Worm (Caenorhabditis elegans) whole organism, late embryonic: ENCODE data around the gene nspc-7.

Experiments used
- C08G9.2 ChIP-seq: sonication (generic microtip); optimal IDR thresholded peaks from 2 replicates; lab custom pipeline; 2016; ENCODE audit warnings: mild to moderate bottlenecking, missing genetic modification characterization, moderate library complexity, missing compliant biosample characterization
- F13H6.1 ChIP-seq: sonication (generic microtip); optimal IDR thresholded peaks from 2 replicates; lab custom pipeline; 2016; ENCODE audit warnings: missing genetic modification characterization, missing compliant biosample characterization
- T23F11.4 ChIP-seq: fragments of 200-800 bp; sonication (Bioruptor generic); optimal IDR thresholded peaks from 2 replicates; lab custom pipeline; 2018; ENCODE audit warnings: mild to moderate bottlenecking, missing genetic modification characterization, missing compliant biosample characterization
- Y22D7AL.16 ChIP-seq: sonication (generic microtip); optimal IDR thresholded peaks from 2 replicates; lab custom pipeline; 2016; ENCODE audit warnings: missing genetic modification characterization, missing compliant biosample characterization
- ceh-14 ChIP-seq: sonication (generic microtip); optimal IDR thresholded peaks from 2 replicates; lab custom pipeline; 2016; ENCODE audit warnings: missing genotype, missing genetic modification characterization, missing compliant biosample characterization
- ceh-18 ChIP-seq: sonication (generic microtip); optimal IDR thresholded peaks from 2 replicates; lab custom pipeline; 2016; ENCODE audit warnings: missing genetic modification characterization, missing compliant biosample characterization
- ceh-19 ChIP-seq: fragments of 200-800 bp; sonication (Bioruptor generic); optimal IDR thresholded peaks from 2 replicates; lab custom pipeline; 2018; ENCODE audit warnings: mild to moderate bottlenecking, missing genetic modification characterization, missing compliant biosample characterization
- ceh-2 ChIP-seq: sonication (generic microtip); optimal IDR thresholded peaks from 2 replicates; lab custom pipeline; 2016; ENCODE audit warnings: missing genotype, missing genetic modification characterization, missing compliant biosample characterization
- ceh-30 ChIP-seq: fragments of 150-350 bp; optimal IDR thresholded peaks from 2 replicates; lab custom pipeline; 2014; ENCODE audit warnings: missing biosample characterization, missing genetic modification characterization
- ceh-31 ChIP-seq: sonication (generic microtip); optimal IDR thresholded peaks from 2 replicates; lab custom pipeline; 2016; ENCODE audit warnings: missing genetic modification characterization, missing compliant biosample characterization
- ceh-34 ChIP-seq: sonication (generic microtip); optimal IDR thresholded peaks from 2 replicates; lab custom pipeline; 2016; ENCODE audit warnings: mild to moderate bottlenecking, missing genetic modification characterization, missing compliant biosample characterization
- ceh-6 ChIP-seq: fragments of 200-800 bp; sonication (Bioruptor generic); optimal IDR thresholded peaks from 2 replicates; lab custom pipeline; 2018; ENCODE audit warnings: mild to moderate bottlenecking, missing genetic modification characterization, missing compliant biosample characterization
- che-1 ChIP-seq: sonication (generic microtip); optimal IDR thresholded peaks from 2 replicates; lab custom pipeline; 2016; ENCODE audit warnings: mild to moderate bottlenecking, missing genetic modification characterization, missing compliant biosample characterization
- dve-1 ChIP-seq: sonication (generic microtip); optimal IDR thresholded peaks from 2 replicates; lab custom pipeline; 2017; ENCODE audit warnings: antibody characterized with exemption, mild to moderate bottlenecking, missing genetic modification characterization, missing compliant biosample characterization
- elt-2 ChIP-seq: sonication (generic microtip); optimal IDR thresholded peaks from 2 replicates; lab custom pipeline; 2016; ENCODE audit warnings: missing genetic modification reagents, missing genetic modification characterization, missing compliant biosample characterization
- ets-4 ChIP-seq: sonication (generic microtip); optimal IDR thresholded peaks from 2 replicates; lab custom pipeline; 2016; ENCODE audit warnings: missing genetic modification characterization, missing compliant biosample characterization
- fax-1 ChIP-seq: sonication (generic microtip); optimal IDR thresholded peaks from 2 replicates; lab custom pipeline; 2016; ENCODE audit warnings: missing genotype, missing genetic modification characterization, missing compliant biosample characterization
- fkh-6 ChIP-seq: sonication (generic microtip); optimal IDR thresholded peaks from 2 replicates; lab custom pipeline; 2016; ENCODE audit warnings: missing genetic modification characterization, missing compliant biosample characterization
- gmeb-2 ChIP-seq: sonication (generic microtip); optimal IDR thresholded peaks from 2 replicates; lab custom pipeline; 2016; ENCODE audit warnings: missing genetic modification characterization, inconsistent platforms, missing compliant biosample characterization
- hlh-15 ChIP-seq: sonication (generic microtip); optimal IDR thresholded peaks from 2 replicates; lab custom pipeline; 2016; ENCODE audit warnings: missing genetic modification characterization, missing compliant biosample characterization
- hlh-30 ChIP-seq: sonication (generic microtip); optimal IDR thresholded peaks from 2 replicates; lab custom pipeline; 2017; ENCODE audit warnings: antibody characterized with exemption, missing genetic modification characterization, missing compliant biosample characterization; ENCODE audit not compliant: insufficient read depth
- hlh-8 ChIP-seq: sonication (generic microtip); optimal IDR thresholded peaks from 2 replicates; lab custom pipeline; 2016; ENCODE audit warnings: missing genotype, missing genetic modification characterization, missing compliant biosample characterization
- madf-2 ChIP-seq: sonication (generic microtip); optimal IDR thresholded peaks from 2 replicates; lab custom pipeline; 2017; ENCODE audit warnings: missing genetic modification characterization, missing compliant biosample characterization
- nfya-1 ChIP-seq: sonication (generic microtip); optimal IDR thresholded peaks from 2 replicates; lab custom pipeline; 2017; ENCODE audit warnings: missing genetic modification characterization, mild to moderate bottlenecking, missing compliant biosample characterization, antibody characterized with exemption, moderate library complexity
- nhr-11 ChIP-seq: fragments of 150-350 bp; optimal IDR thresholded peaks from 2 replicates; lab custom pipeline; 2014; ENCODE audit warnings: missing biosample characterization, missing genetic modification characterization
- npax-4 ChIP-seq: sonication (generic microtip); optimal IDR thresholded peaks from 2 replicates; lab custom pipeline; 2016; ENCODE audit warnings: missing genetic modification characterization, missing compliant biosample characterization
- odd-2 ChIP-seq: sonication (generic microtip); optimal IDR thresholded peaks from 2 replicates; lab custom pipeline; 2017; ENCODE audit warnings: antibody characterized with exemption, mild to moderate bottlenecking, missing genetic modification characterization, missing compliant biosample characterization
- pag-3 ChIP-seq: sonication (generic microtip); optimal IDR thresholded peaks from 2 replicates; lab custom pipeline; 2016; ENCODE audit warnings: missing compliant biosample characterization, missing genetic modification characterization, borderline replicate concordance
- pat-9 ChIP-seq: fragments of 200-800 bp; sonication (Bioruptor generic); optimal IDR thresholded peaks from 2 replicates; lab custom pipeline; 2018; ENCODE audit warnings: mild to moderate bottlenecking, missing genetic modification characterization, moderate library complexity, missing compliant biosample characterization
- pax-1 ChIP-seq: fragments of 150-350 bp; optimal IDR thresholded peaks from 2 replicates; lab custom pipeline; 2014; ENCODE audit warnings: missing biosample characterization, missing genetic modification characterization
- pha-2 ChIP-seq: sonication (generic microtip); optimal IDR thresholded peaks from 2 replicates; lab custom pipeline; 2017; ENCODE audit warnings: mild to moderate bottlenecking, missing genetic modification characterization, missing compliant biosample characterization
- pqm-1 ChIP-seq: sonication (generic microtip); optimal IDR thresholded peaks from 2 replicates; lab custom pipeline; 2016; ENCODE audit warnings: missing genetic modification characterization, missing compliant biosample characterization
- pros-1 ChIP-seq: fragments of 150-350 bp; optimal IDR thresholded peaks from 2 replicates; lab custom pipeline; 2014; ENCODE audit warnings: missing biosample characterization, missing genetic modification reagents, missing genetic modification characterization
- ref-2 ChIP-seq: sonication (generic microtip); optimal IDR thresholded peaks from 2 replicates; lab custom pipeline; 2016; ENCODE audit warnings: missing genetic modification characterization, missing compliant biosample characterization
- rnt-1 ChIP-seq: sonication (generic microtip); optimal IDR thresholded peaks from 2 replicates; lab custom pipeline; 2016; ENCODE audit warnings: missing genetic modification characterization, missing compliant biosample characterization
- sox-2 ChIP-seq: fragments of 200-800 bp; sonication (Bioruptor generic); IDR thresholded peaks from 2 replicates; pipeline ENCODE4 v1.3.6; 2022; ENCODE audit warnings: missing genetic modification reagents, missing genetic modification characterization, missing compliant biosample characterization
- sox-4 ChIP-seq: sonication (generic microtip); optimal IDR thresholded peaks from 2 replicates; lab custom pipeline; 2017; ENCODE audit warnings: mild to moderate bottlenecking, missing genetic modification characterization, inconsistent platforms, missing compliant biosample characterization
- syd-9 ChIP-seq: sonication (generic microtip); optimal IDR thresholded peaks from 2 replicates; lab custom pipeline; 2016; ENCODE audit warnings: mild to moderate bottlenecking, missing genetic modification characterization, moderate library complexity, missing compliant biosample characterization
- tbx-2 ChIP-seq: sonication (generic microtip); optimal IDR thresholded peaks from 2 replicates; lab custom pipeline; 2016; ENCODE audit warnings: missing genetic modification characterization, missing compliant biosample characterization
- unc-42 ChIP-seq: sonication (generic microtip); optimal IDR thresholded peaks from 2 replicates; lab custom pipeline; 2016; ENCODE audit warnings: missing genotype, missing genetic modification characterization, missing compliant biosample characterization
- unc-55 ChIP-seq: sonication (generic microtip); optimal IDR thresholded peaks from 2 replicates; lab custom pipeline; 2017; ENCODE audit warnings: missing biosample characterization, missing genetic modification reagents, missing genetic modification characterization
- unc-86 ChIP-seq: sonication (generic microtip); optimal IDR thresholded peaks from 2 replicates; lab custom pipeline; 2016; ENCODE audit warnings: missing genetic modification characterization, missing compliant biosample characterization

nspc-7 gene

DNA sequence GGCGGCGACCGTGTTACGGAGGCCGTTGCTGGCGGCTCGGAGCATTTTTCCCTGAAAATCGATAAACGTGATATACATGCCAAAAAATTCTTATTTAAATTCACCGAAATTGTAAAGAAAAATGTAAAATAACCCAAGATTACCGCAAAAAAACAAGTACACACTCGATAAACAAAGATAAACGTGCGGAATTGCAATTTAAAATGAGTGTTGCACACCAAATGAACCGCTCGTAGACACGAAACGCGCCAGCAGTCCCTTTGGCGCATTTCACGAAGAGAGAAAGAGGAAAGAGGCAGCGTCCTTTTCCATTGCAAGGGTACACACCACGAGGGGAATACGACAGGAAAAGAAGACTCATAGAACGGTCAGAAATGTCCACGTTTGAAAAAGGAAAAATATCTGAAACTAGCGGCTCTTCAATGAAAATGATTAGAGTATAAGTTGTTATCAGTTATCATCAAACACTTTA lies 4.3 kb downstream of the nspc-7 start, which contains the start of gene sdha-1:
Gene sdha-1 (minus strand): TSS at position 51 of the 472 bp plus-strand sequence.
- TF ChIP-seq nhr-11: no peak
- peak; percentile 8 for TF ChIP-seq pros-1 (tag; lab: Kevin White, UChicago)
- TF ChIP-seq nfya-1 (tag; lab: Kevin White, UChicago): peak; percentile 48
- TF ChIP-seq rnt-1 (tag; lab: Kevin White, UChicago): peak; percentile 23
- TF ChIP-seq hlh-30 (tag; lab: Kevin White, UChicago): peak; percentile 61
- peak; percentile 41 for TF ChIP-seq ceh-34 (tag; lab: Kevin White, UChicago)
- no peak for TF ChIP-seq madf-2 (tag; lab: Kevin White, UChicago)
- peak; percentile 22 for TF ChIP-seq ref-2 (tag; lab: Kevin White, UChicago)
- TF ChIP-seq ceh-19: peak; percentile 21
- no peak for TF ChIP-seq pax-1 (tag; lab: Kevin White, UChicago)
- no peak for TF ChIP-seq dve-1 (tag; lab: Kevin White, UChicago)
- no peak for TF ChIP-seq hlh-8
- peak; percentile 42 for TF ChIP-seq pqm-1 (tag; lab: Kevin White, UChicago)
- no peak for TF ChIP-seq gmeb-2 (tag; lab: Kevin White, UChicago)
- TF ChIP-seq elt-2 (tag; lab: Kevin White, UChicago): peak; percentile 38
- TF ChIP-seq ceh-14 (tag; lab: Kevin White, UChicago): peak; percentile 8
- TF ChIP-seq unc-42: peak; percentile 34
- TF ChIP-seq tbx-2 (tag; lab: Kevin White, UChicago): peak; percentile 54
- TF ChIP-seq ceh-31 (tag; lab: Kevin White, UChicago): peak; percentile 76
- peak; percentile 25 for TF ChIP-seq ceh-18
- no peak for TF ChIP-seq hlh-15 (tag; lab: Kevin White, UChicago)
- peak; percentile 32 for TF ChIP-seq ceh-30 (tag; lab: Kevin White, UChicago)

DNA sequence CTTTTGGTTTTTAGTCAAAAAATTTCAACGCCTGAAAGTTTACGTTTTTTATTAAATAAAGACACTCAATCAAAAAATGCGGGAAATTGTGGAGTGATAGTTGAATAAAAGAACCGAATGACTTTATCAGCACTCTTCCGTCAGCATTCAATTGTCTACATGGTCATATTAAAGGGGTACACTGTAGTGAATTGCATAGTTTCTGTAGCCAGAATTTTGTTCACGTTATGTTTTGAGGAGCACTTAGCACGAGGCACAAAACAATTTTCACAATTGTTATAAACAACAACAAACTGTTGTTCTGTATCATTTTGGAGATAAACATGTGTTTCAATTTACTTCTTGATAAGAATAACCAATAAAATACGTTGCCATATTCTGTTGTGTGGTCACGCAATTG lies 7.4 kb downstream of the nspc-7 start, which contains the start of gene D2021.4:
Gene D2021.4 (minus strand): TSS at position 48 of the 400 bp plus-strand sequence.
- peak; percentile 31 for TF ChIP-seq elt-2 (tag; lab: Kevin White, UChicago)
- no peak for TF ChIP-seq Y22D7AL.16 (tag; lab: Kevin White, UChicago)

DNA sequence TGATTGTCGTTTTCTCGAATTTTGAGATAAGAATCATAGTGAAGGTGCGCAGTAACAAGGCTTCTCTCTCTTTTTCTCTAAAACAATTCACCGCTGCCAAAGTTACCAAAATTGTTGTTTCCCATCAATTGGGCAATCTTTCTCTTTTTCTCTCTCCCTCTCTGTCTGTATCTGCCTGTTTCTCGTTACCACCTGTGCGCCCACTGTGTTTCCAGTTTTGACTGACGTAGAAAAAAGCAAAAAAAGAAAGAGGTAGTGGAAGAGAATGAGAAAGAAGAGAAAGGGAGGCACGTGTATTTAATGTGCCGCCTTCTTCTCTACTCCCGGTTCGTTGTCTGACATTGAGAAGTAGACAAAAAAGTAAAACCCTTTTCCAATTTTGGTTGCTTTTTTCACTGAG lies 8.4 kb downstream of the nspc-7 start:
- TF ChIP-seq ceh-31 (tag; lab: Kevin White, UChicago) (peak; percentile 14), syd-9 (no peak), T23F11.4 (GFP tag; lab: Kevin White, UChicago) (no peak), F13H6.1 (tag; lab: Kevin White, UChicago) (no peak), fkh-6 (tag; lab: Kevin White, UChicago) (no peak), pha-2 (tag; lab: Kevin White, UChicago) (no peak), pqm-1 (tag; lab: Kevin White, UChicago) (no peak), ceh-6 (no peak), odd-2 (tag; lab: Kevin White, UChicago) (no peak), ceh-14 (tag; lab: Kevin White, UChicago) (no peak), ceh-18 (peak; percentile 43)

DNA sequence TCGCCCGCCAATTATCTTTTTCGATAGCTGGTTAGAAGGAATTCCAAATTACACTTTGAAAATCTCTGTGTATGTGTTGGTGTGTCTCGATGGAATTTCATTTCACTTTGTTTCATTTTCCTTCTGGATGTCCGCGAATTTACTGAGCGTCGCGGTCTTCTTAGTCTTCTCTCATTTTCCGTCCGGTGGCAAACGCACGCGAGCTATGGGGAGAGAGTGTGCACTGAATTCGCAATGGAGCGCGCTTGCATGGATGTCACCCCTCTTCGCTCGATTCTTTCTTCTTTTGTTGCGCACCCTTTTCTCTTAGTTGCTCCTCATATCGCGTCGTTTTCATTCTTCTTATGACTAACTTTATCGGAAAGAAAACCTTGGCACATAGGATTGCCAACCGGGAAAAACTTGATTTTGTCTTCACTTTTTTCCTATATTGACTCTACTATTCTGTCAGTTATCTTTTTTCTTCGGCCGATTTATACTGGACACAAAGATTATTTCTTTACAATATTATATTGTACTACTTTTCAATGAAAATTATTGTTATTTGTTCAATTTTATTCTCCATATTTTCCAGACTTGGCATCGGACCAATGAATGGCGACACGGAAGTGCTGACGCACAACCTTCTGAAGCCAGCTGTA lies 10.1 kb downstream of the nspc-7 start, which contains the start of gene dhhc-14:
Gene dhhc-14 (plus strand): TSS at position 591 of the 641 bp plus-strand sequence.
- peak; percentile 17 for TF ChIP-seq syd-9
- TF ChIP-seq unc-42: peak; percentile 74
- no peak for TF ChIP-seq ets-4 (tag; lab: Kevin White, UChicago)
- peak; percentile 26 for TF ChIP-seq rnt-1 (tag; lab: Kevin White, UChicago)
- TF ChIP-seq che-1 (tag; lab: Kevin White, UChicago): no peak
- peak; percentile 47 for TF ChIP-seq elt-2 (tag; lab: Kevin White, UChicago)
- no peak for TF ChIP-seq sox-4 (tag; lab: Kevin White, UChicago)
- TF ChIP-seq npax-4 (tag; lab: Kevin White, UChicago): no peak
- peak; percentile 70 for TF ChIP-seq nfya-1 (tag; lab: Kevin White, UChicago)
- peak; percentile 79 for TF ChIP-seq tbx-2 (tag; lab: Kevin White, UChicago)
- TF ChIP-seq pag-3 (tag; lab: Kevin White, UChicago): no peak
- TF ChIP-seq ref-2 (tag; lab: Kevin White, UChicago): peak; percentile 61
- TF ChIP-seq T23F11.4 (GFP tag; lab: Kevin White, UChicago): no peak
- TF ChIP-seq C08G9.2 (tag; lab: Kevin White, UChicago): peak; percentile 1
- TF ChIP-seq fkh-6 (tag; lab: Kevin White, UChicago): no peak
- peak; percentile 74 for TF ChIP-seq ceh-18
- TF ChIP-seq fax-1 (tag; lab: Kevin White, UChicago): no peak
- TF ChIP-seq ceh-34 (tag; lab: Kevin White, UChicago): peak; percentile 41
- peak; percentile 16 for TF ChIP-seq madf-2 (tag; lab: Kevin White, UChicago)
- peak; percentile 64 for TF ChIP-seq hlh-30 (tag; lab: Kevin White, UChicago)
- TF ChIP-seq unc-55 (GFP tag; lab: Kevin White, UChicago): peak; percentile 31
- TF ChIP-seq ceh-2 (tag; lab: Kevin White, UChicago): peak; percentile 47
- TF ChIP-seq pat-9 (tag; lab: Kevin White, UChicago): no peak
- TF ChIP-seq unc-86 (tag; lab: Kevin White, UChicago): no peak
- TF ChIP-seq Y22D7AL.16 (tag; lab: Kevin White, UChicago): no peak
- TF ChIP-seq sox-2 (GFP tag; lab: Robert Waterston, UW): no peak
- TF ChIP-seq ceh-31 (tag; lab: Kevin White, UChicago): peak; percentile 77
- no peak for TF ChIP-seq dve-1 (tag; lab: Kevin White, UChicago)
